Worm (Caenorhabditis elegans) whole organism, mixed stage, embryonic: ENCODE results near the gene rbf-1.

Experiments used
- nhr-12 ChIP-seq: fragments of 150-350 bp; optimal IDR thresholded peaks from 2 replicates; lab custom pipeline; 2014; ENCODE audit warnings: missing biosample characterization, missing genetic modification characterization
- pha-4 ChIP-seq: fragments of 150-350 bp; optimal IDR thresholded peaks from 2 replicates; lab custom pipeline; 2018; ENCODE audit warnings: missing biosample characterization, missing genetic modification reagents, missing genetic modification characterization
- unc-39 ChIP-seq: fragments of 150-350 bp; optimal IDR thresholded peaks from 2 replicates; lab custom pipeline; 2014; ENCODE audit warnings: missing biosample characterization, missing genetic modification characterization

- TF ChIP-seq pha-4 (tag; lab: Kevin White, UChicago) (no peak), unc-39 (tag; lab: Kevin White, UChicago) (no peak), nhr-12 (no peak)
These were observed 36.5 kb upstream of the rbf-1 start for ce11 chrIII:6639028-6639427.
